Worm (Caenorhabditis elegans): Measurements from ENCODE around the gene Y47D7A.15.

Y47D7A.15 gene

DNA sequence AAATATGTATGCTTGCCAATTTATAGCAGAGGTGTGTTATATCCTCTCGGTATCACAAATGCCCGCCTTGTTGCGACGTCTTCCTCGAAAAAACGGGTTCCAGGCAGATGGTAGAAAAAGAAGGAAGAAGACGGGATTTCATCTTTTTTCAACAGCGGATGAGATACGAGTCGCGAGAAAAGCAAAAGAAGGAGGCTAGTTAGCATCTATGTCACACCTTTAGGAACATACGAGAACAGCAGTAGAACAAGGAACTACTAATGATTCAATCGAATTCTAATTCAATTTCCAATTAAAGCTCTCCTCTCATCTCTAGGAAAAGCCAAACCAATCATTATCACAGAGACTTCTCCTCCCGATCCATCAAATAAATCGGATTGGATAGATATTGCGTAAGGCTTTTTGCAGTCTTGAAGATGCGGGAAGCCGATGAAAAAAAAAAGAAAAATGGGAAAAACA is 18.3 kb downstream of the Y47D7A.15 start, which contains the start of gene grl-5:
Gene grl-5 (minus strand): TSS at position 51 of the 459 bp plus-strand sequence.
- TF ChIP-seq ets-4 (tag; optimal IDR thresholded peaks at IDR 0.05): no peak
- TF ChIP-seq ama-1 (optimal IDR thresholded peaks at IDR 0.05): no peak
- no peak for TF ChIP-seq T23F11.4 (GFP tag; optimal IDR thresholded peaks at IDR 0.05)
- no peak for TF ChIP-seq hlh-8 (tag; optimal IDR thresholded peaks at IDR 0.05)
- no peak for TF ChIP-seq tbx-2 (tag; optimal IDR thresholded peaks at IDR 0.05)
- no peak for TF ChIP-seq ceh-14 (tag; optimal IDR thresholded peaks at IDR 0.05)
- no peak for TF ChIP-seq fax-1 (tag; optimal IDR thresholded peaks at IDR 0.05)
- TF ChIP-seq ahr-1 (tag; optimal IDR thresholded peaks at IDR 0.05): no peak

DNA sequence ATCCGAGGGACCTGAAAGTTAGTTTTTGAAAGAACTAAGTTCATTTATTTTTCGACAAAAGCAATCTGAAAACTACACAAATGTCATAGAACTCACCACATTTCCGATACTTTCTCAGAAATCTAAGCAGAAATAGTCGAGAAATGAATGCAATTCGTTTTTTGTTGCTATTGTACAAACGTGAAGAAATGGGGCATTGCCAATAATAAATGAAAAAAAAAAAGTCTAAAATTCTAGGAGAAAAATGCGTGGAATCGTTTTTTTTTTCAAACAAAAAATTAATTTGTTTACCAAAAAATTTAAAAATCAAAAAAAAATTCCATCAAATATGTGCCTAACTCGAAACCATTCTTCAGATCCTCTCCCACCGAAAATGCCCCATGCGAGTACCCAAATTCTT is 21.3 kb downstream of the Y47D7A.15 start, which contains the start of gene Y47D7A.17:
Gene Y47D7A.17 (minus strand): TSS at position 101 of the 400 bp plus-strand sequence.
- TF ChIP-seq nhr-232 (tag; optimal IDR thresholded peaks at IDR 0.05) (no peak), pros-1 (tag; optimal IDR thresholded peaks at IDR 0.05) (no peak), ceh-19 (GFP tag; optimal IDR thresholded peaks at IDR 0.05) (no peak), ceh-6 (GFP tag; optimal IDR thresholded peaks at IDR 0.05) (no peak), ceh-9 (tag; optimal IDR thresholded peaks at IDR 0.05) (no peak), ceh-45 (GFP tag; IDR thresholded peaks at IDR 0.05) (no peak), dve-1 (tag; optimal IDR thresholded peaks at IDR 0.05) (no peak), pat-9 (tag; optimal IDR thresholded peaks at IDR 0.05) (no peak), ceh-31 (tag; optimal IDR thresholded peaks at IDR 0.05) (no peak), sox-4 (tag; optimal IDR thresholded peaks at IDR 0.05) (no peak), K09A11.1 (tag; optimal IDR thresholded peaks at IDR 0.05; ENCODE audit: insufficient read depth) (no peak), mec-3 (tag; optimal IDR thresholded peaks at IDR 0.05; ENCODE audit: borderline replicate concordance) (no peak)

- TF ChIP-seq nhr-232 (tag; optimal IDR thresholded peaks at IDR 0.05): no peak
- TF ChIP-seq ahr-1 (tag; optimal IDR thresholded peaks at IDR 0.05): no peak
- no peak for TF ChIP-seq ceh-34 (tag; optimal IDR thresholded peaks at IDR 0.05)
- no peak for TF ChIP-seq elt-4 (tag; optimal IDR thresholded peaks at IDR 0.05)
- no peak for TF ChIP-seq pha-4 (tag; optimal IDR thresholded peaks at IDR 0.05)
- no peak for TF ChIP-seq gmeb-2 (tag; optimal IDR thresholded peaks at IDR 0.05)
- TF ChIP-seq mec-3 (tag; optimal IDR thresholded peaks at IDR 0.05; ENCODE audit: borderline replicate concordance): no peak
- no peak for TF ChIP-seq pag-3 (tag; optimal IDR thresholded peaks at IDR 0.05; ENCODE audit: borderline replicate concordance)
- no peak for TF ChIP-seq madf-2 (tag; optimal IDR thresholded peaks at IDR 0.05)
- no peak for TF ChIP-seq hlh-6 (tag; optimal IDR thresholded peaks at IDR 0.05)
- TF ChIP-seq ceh-14 (tag; optimal IDR thresholded peaks at IDR 0.05): no peak
- no peak for TF ChIP-seq ceh-18 (tag; optimal IDR thresholded peaks at IDR 0.05)
- no peak for TF ChIP-seq ttx-3 (tag; optimal IDR thresholded peaks at IDR 0.05)
- no peak for TF ChIP-seq C08G9.2 (tag; optimal IDR thresholded peaks at IDR 0.05)
These were observed 22.3 kb downstream of the Y47D7A.15 start, which contains the start of gene Y47D7A.3 for ce11 chrV:4410643-4411042. Y47D7A.3 (plus strand) TSS chrV:4410943.

DNA sequence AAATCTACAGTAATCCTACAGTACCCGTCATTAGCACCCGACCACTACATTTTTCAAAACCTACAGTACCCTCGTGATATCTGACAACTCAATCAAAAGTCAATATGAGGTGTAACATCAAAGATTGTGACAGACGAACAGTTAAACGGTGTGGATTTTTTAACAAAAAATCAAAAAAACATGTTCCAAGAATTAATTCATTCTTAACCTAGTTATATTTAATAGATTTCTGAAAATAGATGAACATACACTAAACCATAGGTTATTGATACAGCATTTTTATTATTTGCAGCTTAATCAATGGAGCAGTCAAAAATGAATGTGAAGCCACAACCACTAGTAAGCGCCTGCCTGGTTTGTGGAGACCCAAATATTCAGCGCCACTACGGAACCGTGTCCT is 25.5 kb downstream of the Y47D7A.15 start, which contains the start of gene nhr-118:
Gene nhr-118 (plus strand): TSS at position 301 of the 400 bp plus-strand sequence.
- TF ChIP-seq fax-1 (tag; optimal IDR thresholded peaks at IDR 0.05): no peak

- no peak for TF ChIP-seq dmd-4 (tag; optimal IDR thresholded peaks at IDR 0.05; ENCODE audit: borderline replicate concordance)
These were observed 31.1 kb downstream of the Y47D7A.15 start, which contains the start of gene F13A2.5 for ce11 chrV:4401865-4402264. F13A2.5 (minus strand) TSS chrV:4401965.

ce11 chrV:4400118-4400517 is 32.9 kb downstream of the Y47D7A.15 start, which contains the start of gene F13A2.4:
F13A2.4 (minus strand) TSS chrV:4400218.
- TF ChIP-seq syd-9 (tag; optimal IDR thresholded peaks at IDR 0.05) (no peak), ttx-3 (tag; optimal IDR thresholded peaks at IDR 0.05) (no peak), ceh-22 (tag; optimal IDR thresholded peaks at IDR 0.05) (no peak), lim-6 (tag; optimal IDR thresholded peaks at IDR 0.05) (no peak), mec-3 (tag; optimal IDR thresholded peaks at IDR 0.05; ENCODE audit: borderline replicate concordance) (no peak), ets-4 (tag; optimal IDR thresholded peaks at IDR 0.05) (no peak), fkh-6 (tag; optimal IDR thresholded peaks at IDR 0.05) (no peak)
